Fruit fly (Drosophila melanogaster): ENCODE results near the gene nerfin-1.

nerfin-1 gene

DNA sequence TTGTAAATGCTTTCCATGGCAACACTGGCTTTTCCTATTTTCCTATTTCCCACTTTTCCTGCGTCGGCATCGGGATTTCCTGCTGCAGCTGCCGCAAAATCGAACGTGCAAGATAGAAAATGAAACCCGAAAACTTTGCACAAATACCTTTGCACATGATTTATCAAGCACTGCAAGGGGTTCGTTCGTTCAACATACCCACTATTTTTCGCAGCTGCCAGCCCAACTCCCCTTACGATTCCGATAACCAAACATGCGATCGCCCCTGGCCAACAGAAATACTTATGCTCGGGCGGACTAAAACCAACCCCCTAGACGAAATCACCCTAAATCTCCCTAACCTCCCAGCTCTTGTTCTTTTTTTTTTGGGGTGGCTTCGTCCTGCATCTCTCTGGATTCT, 7.5 kb upstream of the nerfin-1 start:
- TF ChIP-seq CG31365 (tag; optimal IDR thresholded peaks at IDR 0.05) (no peak), gsb-n (tag; optimal IDR thresholded peaks at IDR 0.05) (peak; percentile 21), Xrp1 (GFP tag; IDR thresholded peaks at IDR 0.05) (no peak), nerfin-1 (tag; optimal IDR thresholded peaks at IDR 0.05) (peak; percentile 99)

DNA sequence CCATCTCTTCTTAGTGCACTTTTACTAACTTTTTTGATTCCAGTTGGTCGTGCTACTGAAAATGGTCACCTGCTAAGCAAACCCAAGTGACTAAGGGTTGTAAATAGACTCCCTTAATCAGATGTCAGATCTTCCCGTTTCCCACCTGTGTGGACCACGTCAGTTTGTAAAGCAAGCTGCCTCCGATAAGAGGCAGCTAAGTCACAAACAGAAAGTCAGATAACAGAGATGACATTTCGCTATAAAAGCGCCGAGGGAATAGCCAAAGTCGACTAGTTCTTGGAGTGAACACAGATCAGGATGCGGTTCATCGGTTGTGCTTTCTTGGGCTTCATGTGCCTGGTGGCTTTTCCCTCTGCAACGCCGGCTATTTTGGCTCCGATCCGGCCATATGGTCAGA, 6.3 kb upstream of the nerfin-1 start, which contains the start of gene mat:
Gene mat (plus strand): TSS at position 301 of the 400 bp plus-strand sequence.
- no peak for TF ChIP-seq Dip2 (GFP tag; IDR thresholded peaks at IDR 0.05)
- no peak for TF ChIP-seq gsb (GFP tag; IDR thresholded peaks at IDR 0.05)
- TF ChIP-seq CG12744 (GFP tag; optimal IDR thresholded peaks at IDR 0.05) = no peak
- TF ChIP-seq stwl (tag; optimal IDR thresholded peaks at IDR 0.05) = no peak
- TF ChIP-seq CG6272 (GFP tag; IDR thresholded peaks at IDR 0.05) = no peak
- TF ChIP-seq CG14667 (GFP tag; IDR thresholded peaks at IDR 0.05) = no peak
- no peak for TF ChIP-seq H15 (GFP tag; IDR thresholded peaks at IDR 0.05)
- TF ChIP-seq CG7928 (GFP tag; optimal IDR thresholded peaks at IDR 0.05) = no peak
- no peak for TF ChIP-seq CG17612 (GFP tag; IDR thresholded peaks at IDR 0.05)

DNA sequence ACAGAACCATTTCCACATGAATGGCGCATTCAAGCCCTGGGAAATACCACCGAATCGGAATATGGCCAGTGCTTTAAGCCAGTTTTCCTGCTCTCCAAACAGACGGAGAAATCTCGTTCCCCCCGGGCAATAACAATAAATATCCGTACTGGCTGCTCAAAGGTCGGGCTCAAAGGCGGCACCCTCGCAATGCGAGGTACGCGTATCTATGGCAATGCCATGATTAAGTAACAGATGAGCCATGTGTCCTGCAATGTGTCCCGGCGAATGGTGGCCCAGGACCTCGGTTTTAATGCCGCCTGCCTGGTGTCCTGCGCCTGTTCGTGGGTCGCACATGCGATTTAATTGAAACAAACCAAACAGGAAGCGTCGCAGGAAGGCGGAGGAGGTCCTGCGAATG, 5.0 kb upstream of the nerfin-1 start:
- TF ChIP-seq CG6791 (GFP tag; IDR thresholded peaks at IDR 0.05; ENCODE audit: partially characterized antibody) (peak; percentile 64; the same call in 1 of the 3 replicates), hbn (GFP tag; IDR thresholded peaks at IDR 0.05; ENCODE audit: partially characterized antibody) (no peak), Med (GFP tag) (peak; percentile 22), Opbp (GFP tag; IDR thresholded peaks at IDR 0.05; ENCODE audit: partially characterized antibody) (peak; percentile 47; the same call in 1 of the 3 replicates), nerfin-1 (tag; optimal IDR thresholded peaks at IDR 0.05) (peak; percentile 99), CG13624 (GFP tag; optimal IDR thresholded peaks at IDR 0.05) (no peak), CG4730 (GFP tag; IDR thresholded peaks at IDR 0.05) (no peak), nom (GFP tag; optimal IDR thresholded peaks at IDR 0.05) (no peak), CG17328 (GFP tag; IDR thresholded peaks at IDR 0.05) (no peak), sd (tag; optimal IDR thresholded peaks at IDR 0.05) (peak; percentile 3), Hey (tag; optimal IDR thresholded peaks at IDR 0.05) (peak; percentile 58), CG7963 (GFP tag; IDR thresholded peaks at IDR 0.05; ENCODE audit: partially characterized antibody) (0 out of 3 replicates have a peak, but pooled peaks have one; percentile 25), bbx (GFP tag; IDR thresholded peaks at IDR 0.05; ENCODE audit: partially characterized antibody) (peak; percentile 68), HLH3B (GFP tag; IDR thresholded peaks at IDR 0.05) (no peak), CG15011 (GFP tag; optimal IDR thresholded peaks at IDR 0.05) (no peak), abd-A (tag; optimal IDR thresholded peaks at IDR 0.05) (peak; percentile 39), sr (GFP tag; IDR thresholded peaks at IDR 0.05) (no peak), ash1 (GFP tag; optimal IDR thresholded peaks at IDR 0.05) (no peak), Abd-B (GFP tag; optimal IDR thresholded peaks at IDR 0.05) (no peak), gt (GFP tag; IDR thresholded peaks at IDR 0.05) (no peak), CG12391 (tag; optimal IDR thresholded peaks at IDR 0.05) (no peak)

dm6 chr3L:904364-904763, 4.5 kb upstream of the nerfin-1 start:
- no peak for TF ChIP-seq unc-4 (GFP tag; IDR thresholded peaks at IDR 0.05; ENCODE audit: partially characterized antibody)
- TF ChIP-seq nerfin-2 (GFP tag; IDR thresholded peaks at IDR 0.05; ENCODE audit: partially characterized antibody) = no peak
- peak; percentile 9 for TF ChIP-seq Bdp1 (GFP tag; optimal IDR thresholded peaks at IDR 0.05)
- no peak for TF ChIP-seq luna (GFP tag; optimal IDR thresholded peaks at IDR 0.05)
- peak; percentile 92 for TF ChIP-seq CG1603 (tag; optimal IDR thresholded peaks at IDR 0.05)
- peak; percentile 19 for TF ChIP-seq CG9817 (tag; optimal IDR thresholded peaks at IDR 0.05)
- TF ChIP-seq CG17328 (GFP tag; IDR thresholded peaks at IDR 0.05) = peak; percentile 75
- no peak for TF ChIP-seq Lpt (GFP tag; optimal IDR thresholded peaks at IDR 0.05)
- peak; percentile 21 for TF ChIP-seq Atf-2 (GFP tag; optimal IDR thresholded peaks at IDR 0.05)
- TF ChIP-seq Antp (GFP tag; optimal IDR thresholded peaks at IDR 0.05) = peak; percentile 72
- TF ChIP-seq CG11504 (tag; optimal IDR thresholded peaks at IDR 0.05) = peak; percentile 57
- TF ChIP-seq CG5180 (GFP tag; optimal IDR thresholded peaks at IDR 0.05) = peak; percentile 28
- peak; percentile 67 for TF ChIP-seq sim (GFP tag; IDR thresholded peaks at IDR 0.05)
- no peak for TF ChIP-seq rib (GFP tag; IDR thresholded peaks at IDR 0.05)
- TF ChIP-seq slou (GFP tag; optimal IDR thresholded peaks at IDR 0.05) = no peak
- TF ChIP-seq CG16815 (GFP tag; optimal IDR thresholded peaks at IDR 0.05) = peak; percentile 55

All from whole organism, embryonic.